Worm (Caenorhabditis elegans): ENCODE data around the gene F55C12.6.

- TF ChIP-seq him-1 (tag; optimal IDR thresholded peaks at IDR 0.05) (no peak), W03F9.2 (tag; optimal IDR thresholded peaks at IDR 0.05) (no peak), dao-5 (tag; optimal IDR thresholded peaks at IDR 0.05) (no peak)
These were observed 10.1 kb upstream of the F55C12.6 start for ce11 chrII:5885966-5886621.
